Worm (Caenorhabditis elegans) whole organism, L1 larva: ENCODE data around the gene T03G11.9.

Source experiments
- C04F5.9 ChIP-seq: sonication (generic microtip); optimal IDR thresholded peaks from 2 replicates; lab custom pipeline; 2016; ENCODE audit warnings: missing genetic modification characterization, missing compliant biosample characterization
- C34B4.2 ChIP-seq: sonication (generic microtip); optimal IDR thresholded peaks from 2 replicates; lab custom pipeline; 2017; ENCODE audit warnings: mild to moderate bottlenecking, missing genetic modification characterization, missing compliant biosample characterization
- F16B12.6 ChIP-seq: fragments of 150-350 bp; optimal IDR thresholded peaks from 2 replicates; lab custom pipeline; 2014; ENCODE audit warnings: missing biosample characterization, missing genetic modification characterization
- aly-2 ChIP-seq: fragments of 150-350 bp; optimal IDR thresholded peaks from 2 replicates; lab custom pipeline; 2014; ENCODE audit warnings: missing biosample characterization, missing genetic modification characterization
- ama-1 ChIP-seq: fragments of 150-350 bp; optimal IDR thresholded peaks from 2 replicates; lab custom pipeline; 2014
- blmp-1 ChIP-seq: fragments of 150-350 bp; optimal IDR thresholded peaks from 2 replicates; lab custom pipeline; 2014; ENCODE audit warnings: missing biosample characterization, missing genetic modification characterization
- ceh-88 ChIP-seq: fragments of 200-800 bp; sonication (Bioruptor generic); IDR thresholded peaks from 2 replicates; pipeline ENCODE4 v1.3.6; 2022; ENCODE audit warnings: missing genetic modification characterization, missing compliant biosample characterization
- ces-1 ChIP-seq: fragments of 150-350 bp; optimal IDR thresholded peaks from 2 replicates; lab custom pipeline; 2014; ENCODE audit warnings: missing biosample characterization, missing genetic modification reagents, missing genetic modification characterization
- dpl-1 ChIP-seq, 3 experiments: fragments of 150-350 bp in 2 of 3; sonication (generic microtip) in 1 of 3; optimal IDR thresholded peaks; 2 replicates each; lab custom pipeline; 2014 to 2017; ENCODE audit warnings: missing biosample characterization in 3 of 3, missing genetic modification characterization in 3 of 3, missing genetic modification reagents in 3 of 3
- dsc-1 ChIP-seq: sonication (generic microtip); optimal IDR thresholded peaks from 2 replicates; lab custom pipeline; 2016; ENCODE audit warnings: mild to moderate bottlenecking, missing genetic modification characterization, missing compliant biosample characterization
- efl-3 ChIP-seq: fragments of 200-800 bp; sonication (Bioruptor generic); optimal IDR thresholded peaks from 2 replicates; lab custom pipeline; 2018; ENCODE audit warnings: mild to moderate bottlenecking, missing genetic modification characterization, missing compliant biosample characterization
- elt-2 ChIP-seq: sonication (generic microtip); optimal IDR thresholded peaks from 2 replicates; lab custom pipeline; 2016; ENCODE audit warnings: missing genetic modification characterization, mild to moderate bottlenecking, inconsistent platforms, missing compliant biosample characterization, missing genetic modification reagents
- ets-5 ChIP-seq: fragments of 200-800 bp; sonication (Bioruptor generic); IDR thresholded peaks from 2 replicates; pipeline ENCODE4 v1.3.6; 2022; ENCODE audit warnings: missing genetic modification characterization, missing compliant biosample characterization
- fkh-8 ChIP-seq: sonication (generic microtip); optimal IDR thresholded peaks from 2 replicates; lab custom pipeline; 2016; ENCODE audit warnings: mild to moderate bottlenecking, missing genetic modification characterization, missing compliant biosample characterization
- fos-1 ChIP-seq: fragments of 150-350 bp; optimal IDR thresholded peaks from 2 replicates; lab custom pipeline; 2014; ENCODE audit warnings: missing biosample characterization, missing genetic modification characterization
- irx-1 ChIP-seq: sonication (generic microtip); optimal IDR thresholded peaks from 2 replicates; lab custom pipeline; 2016; ENCODE audit warnings: missing genetic modification characterization, missing compliant biosample characterization
- isw-1 ChIP-seq: fragments of 200-800 bp; sonication (Bioruptor generic); IDR thresholded peaks from 2 replicates; pipeline ENCODE4 v1.3.6; 2022; ENCODE audit warnings: missing genetic modification characterization, missing compliant biosample characterization
- jun-1 ChIP-seq: fragments of 150-350 bp; optimal IDR thresholded peaks from 2 replicates; lab custom pipeline; 2014; ENCODE audit warnings: missing biosample characterization, missing genetic modification reagents, missing genetic modification characterization
- lin-35 ChIP-seq, 2 experiments: fragments of 150-350 bp; optimal IDR thresholded peaks; 2 replicates each; lab custom pipeline; 2014; ENCODE audit warnings: missing biosample characterization in 2 of 2, missing genetic modification characterization in 2 of 2, missing genetic modification reagents in 2 of 2
- lsy-2 ChIP-seq, 2 experiments: fragments of 150-350 bp; optimal IDR thresholded peaks; 2 replicates each; lab custom pipeline; 2014; ENCODE audit warnings: missing biosample characterization in 2 of 2, missing genetic modification characterization in 2 of 2
- mab-9 ChIP-seq: fragments of 200-800 bp; sonication (Bioruptor generic); IDR thresholded peaks from 2 replicates; pipeline ENCODE4 v1.3.6; 2022; ENCODE audit warnings: missing genetic modification reagents, missing genetic modification characterization, missing compliant biosample characterization
- mdl-1 ChIP-seq, 2 experiments: fragments of 150-350 bp; optimal IDR thresholded peaks; 2 replicates each; lab custom pipeline; 2014 to 2017; ENCODE audit warnings: missing biosample characterization in 2 of 2, missing genetic modification characterization in 2 of 2, inconsistent platforms in 1 of 2
- mef-2 ChIP-seq: fragments of 150-350 bp; optimal IDR thresholded peaks from 2 replicates; lab custom pipeline; 2014; ENCODE audit warnings: missing biosample characterization, missing genetic modification characterization
- mep-1 ChIP-seq: fragments of 150-350 bp; optimal IDR thresholded peaks from 2 replicates; lab custom pipeline; 2014; ENCODE audit warnings: missing biosample characterization, missing genetic modification characterization
- nhr-11 ChIP-seq: fragments of 150-350 bp; optimal IDR thresholded peaks from 2 replicates; lab custom pipeline; 2014; ENCODE audit warnings: missing biosample characterization, missing genetic modification characterization
- nhr-19 ChIP-seq: fragments of 200-800 bp; sonication (Bioruptor generic); conservative IDR thresholded peaks from 2 replicates; pipeline ENCODE4 v1.3.6; 2022; ENCODE audit warnings: missing genetic modification characterization, missing compliant biosample characterization
- nhr-20 ChIP-seq: sonication (generic microtip); optimal IDR thresholded peaks from 2 replicates; lab custom pipeline; 2016; ENCODE audit warnings: mild to moderate bottlenecking, missing genetic modification characterization, missing compliant biosample characterization
- nhr-237 ChIP-seq: fragments of 150-350 bp; optimal IDR thresholded peaks from 2 replicates; lab custom pipeline; 2014; ENCODE audit warnings: missing biosample characterization, missing genetic modification characterization
- nhr-47 ChIP-seq: sonication (generic microtip); optimal IDR thresholded peaks from 2 replicates; lab custom pipeline; 2016; ENCODE audit warnings: mild to moderate bottlenecking, missing genetic modification characterization, moderate library complexity, missing compliant biosample characterization
- nhr-71 ChIP-seq: sonication (generic microtip); optimal IDR thresholded peaks from 2 replicates; lab custom pipeline; 2016; ENCODE audit warnings: mild to moderate bottlenecking, missing genetic modification characterization, moderate library complexity, missing compliant biosample characterization
- nhr-84 ChIP-seq: sonication (generic microtip); optimal IDR thresholded peaks from 2 replicates; lab custom pipeline; 2017; ENCODE audit warnings: missing biosample characterization, missing genetic modification characterization
- nhr-85 ChIP-seq: sonication (generic microtip); peaks from one replicate; lab custom pipeline; 2016; ENCODE audit warnings: missing genetic modification characterization, inconsistent platforms, missing compliant biosample characterization
- nhr-90 ChIP-seq: sonication (generic microtip); optimal IDR thresholded peaks from 2 replicates; lab custom pipeline; 2016; ENCODE audit warnings: mild to moderate bottlenecking, missing genetic modification characterization, missing compliant biosample characterization; ENCODE audit not compliant: poor library complexity
- pax-3 ChIP-seq: fragments of 200-800 bp; sonication (Bioruptor generic); optimal IDR thresholded peaks from 2 replicates; lab custom pipeline; 2018; ENCODE audit warnings: mild to moderate bottlenecking, missing genetic modification characterization, moderate library complexity, missing compliant biosample characterization
- skn-1 ChIP-seq: fragments of 150-350 bp; optimal IDR thresholded peaks from 2 replicates; lab custom pipeline; 2014; ENCODE audit warnings: missing biosample characterization, missing genetic modification characterization
- snpc-4 ChIP-seq: fragments of 150-350 bp; optimal IDR thresholded peaks from 2 replicates; lab custom pipeline; 2014; ENCODE audit warnings: missing biosample characterization, missing genetic modification characterization
- sox-4 ChIP-seq: sonication (generic microtip); optimal IDR thresholded peaks from 2 replicates; lab custom pipeline; 2016; ENCODE audit warnings: missing genetic modification characterization, missing compliant biosample characterization
- sptf-1 ChIP-seq: fragments of 150-350 bp; optimal IDR thresholded peaks from 2 replicates; lab custom pipeline; 2014; ENCODE audit warnings: missing biosample characterization, missing genetic modification characterization
- sup-37 ChIP-seq: fragments of 200-800 bp; sonication (Bioruptor generic); optimal IDR thresholded peaks from 2 replicates; lab custom pipeline; 2018; ENCODE audit warnings: mild to moderate bottlenecking, missing genetic modification characterization, missing compliant biosample characterization
- unc-130 ChIP-seq: fragments of 150-350 bp; optimal IDR thresholded peaks from 2 replicates; lab custom pipeline; 2017; ENCODE audit warnings: missing biosample characterization, missing genetic modification characterization, inconsistent platforms
- unc-30 ChIP-seq: sonication (generic microtip); optimal IDR thresholded peaks from 2 replicates; lab custom pipeline; 2017; ENCODE audit warnings: missing biosample characterization, missing genetic modification characterization
- unc-62 ChIP-seq: fragments of 150-350 bp; optimal IDR thresholded peaks from 2 replicates; lab custom pipeline; 2014; ENCODE audit warnings: missing biosample characterization, missing genetic modification reagents, missing genetic modification characterization
- ztf-11 ChIP-seq, 2 experiments: sonication (generic microtip); optimal IDR thresholded peaks; 2 replicates each; lab custom pipeline; 2016 to 2017; ENCODE audit warnings: missing genetic modification characterization in 2 of 2, missing biosample characterization in 1 of 2, missing compliant biosample characterization in 1 of 2
- ztf-4 ChIP-seq: fragments of 150-350 bp; optimal IDR thresholded peaks from 2 replicates; lab custom pipeline; 2014; ENCODE audit warnings: missing biosample characterization, missing genetic modification characterization

T03G11.9 gene

ce11 chrX:5150389-5150788 lies 33.6 kb upstream of the T03G11.9 start, which contains the start of gene dpy-8:
TSS of gene dpy-8 (minus strand) at chrX:5150476.
- TF ChIP-seq mab-9 (GFP tag; lab: Robert Waterston, UW) = no peak
- TF ChIP-seq blmp-1 (tag; lab: Kevin White, UChicago) = peak; percentile 100

ce11 chrX:5151403-5151802 lies 32.6 kb upstream of the T03G11.9 start:
- TF ChIP-seq jun-1 (tag; lab: Kevin White, UChicago) = no peak
- TF ChIP-seq C04F5.9 = no peak
- TF ChIP-seq nhr-47 = peak; percentile 4
- no peak for TF ChIP-seq snpc-4 (tag; lab: Kevin White, UChicago)
- TF ChIP-seq ces-1 (GFP tag; lab: Kevin White, UChicago) = no peak
- TF ChIP-seq pax-3 (tag; lab: Kevin White, UChicago) = peak; percentile 48
- no peak for TF ChIP-seq elt-2
- no peak for TF ChIP-seq lin-35 (GFP tag; optimal IDR thresholded peaks at IDR 0.05; lab: Kevin White, UChicago)
- no peak for TF ChIP-seq efl-3 (GFP tag; lab: Kevin White, UChicago)
- TF ChIP-seq ama-1 (lab: Kevin White, UChicago) = no peak
- no peak for TF ChIP-seq nhr-84 (tag; lab: Kevin White, UChicago)
- no peak for TF ChIP-seq aly-2 (tag; lab: Kevin White, UChicago)
- no peak for TF ChIP-seq mdl-1 (tag; optimal IDR thresholded peaks at IDR 0.05; lab: Kevin White, UChicago)
- TF ChIP-seq isw-1 = no peak
- TF ChIP-seq blmp-1 (tag; lab: Kevin White, UChicago) = no peak
- no peak for TF ChIP-seq nhr-11 (tag; lab: Kevin White, UChicago)
- TF ChIP-seq F16B12.6 (tag; lab: Kevin White, UChicago) = no peak
- TF ChIP-seq nhr-19 (GFP tag; lab: Robert Waterston, UW) = no peak
- TF ChIP-seq ceh-88 (GFP tag; lab: Robert Waterston, UW) = no peak
- TF ChIP-seq unc-130 (tag; lab: Kevin White, UChicago) = no peak
- no peak for TF ChIP-seq nhr-85 (tag; lab: Kevin White, UChicago)
- TF ChIP-seq nhr-237 (tag; lab: Kevin White, UChicago) = no peak
- no peak for TF ChIP-seq nhr-20
- TF ChIP-seq nhr-90 (tag; lab: Kevin White, UChicago) = no peak
- TF ChIP-seq irx-1 = no peak
- TF ChIP-seq sox-4 (tag; lab: Kevin White, UChicago) = no peak
- TF ChIP-seq dsc-1 = peak; percentile 90
- no peak for TF ChIP-seq sptf-1 (tag; lab: Kevin White, UChicago)
- TF ChIP-seq C34B4.2 (tag; lab: Kevin White, UChicago) = no peak
- TF ChIP-seq fkh-8 = peak; percentile 58
- no peak for TF ChIP-seq skn-1 (tag; lab: Kevin White, UChicago)
- TF ChIP-seq unc-62 = no peak
- no peak for TF ChIP-seq ztf-11 (tag; optimal IDR thresholded peaks at IDR 0.05; lab: Kevin White, UChicago)
- TF ChIP-seq mef-2 (tag; lab: Kevin White, UChicago) = no peak
- TF ChIP-seq nhr-71 (tag; lab: Kevin White, UChicago) = peak; percentile 30
- TF ChIP-seq fos-1 = no peak
- no peak for TF ChIP-seq ets-5 (GFP tag; lab: Robert Waterston, UW)
- TF ChIP-seq ztf-4 (tag; lab: Kevin White, UChicago) = no peak
- no peak for TF ChIP-seq lsy-2 (tag; optimal IDR thresholded peaks at IDR 0.05; lab: Kevin White, UChicago)
- TF ChIP-seq dpl-1 (GFP tag; optimal IDR thresholded peaks at IDR 0.05; lab: Kevin White, UChicago) = no peak
- no peak for TF ChIP-seq sup-37 (GFP tag; lab: Kevin White, UChicago)
- TF ChIP-seq unc-30 = no peak
- no peak for TF ChIP-seq mep-1 (tag; lab: Kevin White, UChicago)
